Worm (Caenorhabditis elegans) whole organism, late embryonic: ENCODE results near the gene F35G12.5.

Source experiments
- C38D4.7 ChIP-seq: fragments of 200-800 bp; sonication (Bioruptor generic); optimal IDR thresholded peaks from 2 replicates; lab custom pipeline; 2018; ENCODE audit warnings: mild to moderate bottlenecking, missing genetic modification characterization, moderate library complexity, missing compliant biosample characterization
- K02D7.2 ChIP-seq: sonication (generic microtip); optimal IDR thresholded peaks from 2 replicates; lab custom pipeline; 2017; ENCODE audit warnings: mild to moderate bottlenecking, missing genetic modification characterization, missing compliant biosample characterization
- T23F11.4 ChIP-seq: fragments of 200-800 bp; sonication (Bioruptor generic); optimal IDR thresholded peaks from 2 replicates; lab custom pipeline; 2018; ENCODE audit warnings: mild to moderate bottlenecking, missing genetic modification characterization, missing compliant biosample characterization
- ahr-1 ChIP-seq: sonication (generic microtip); optimal IDR thresholded peaks from 2 replicates; lab custom pipeline; 2016; ENCODE audit warnings: missing genetic modification characterization, missing compliant biosample characterization
- ama-1 ChIP-seq: fragments of 150-350 bp; optimal IDR thresholded peaks from 2 replicates; lab custom pipeline; 2014
- ceh-14 ChIP-seq: sonication (generic microtip); optimal IDR thresholded peaks from 2 replicates; lab custom pipeline; 2016; ENCODE audit warnings: missing genotype, missing genetic modification characterization, missing compliant biosample characterization
- ceh-19 ChIP-seq: fragments of 200-800 bp; sonication (Bioruptor generic); optimal IDR thresholded peaks from 2 replicates; lab custom pipeline; 2018; ENCODE audit warnings: mild to moderate bottlenecking, missing genetic modification characterization, missing compliant biosample characterization
- ceh-31 ChIP-seq: sonication (generic microtip); optimal IDR thresholded peaks from 2 replicates; lab custom pipeline; 2016; ENCODE audit warnings: missing genetic modification characterization, missing compliant biosample characterization
- ceh-34 ChIP-seq: sonication (generic microtip); optimal IDR thresholded peaks from 2 replicates; lab custom pipeline; 2016; ENCODE audit warnings: mild to moderate bottlenecking, missing genetic modification characterization, missing compliant biosample characterization
- ceh-45 ChIP-seq: fragments of 200-800 bp; sonication (Bioruptor generic); IDR thresholded peaks from 2 replicates; pipeline ENCODE4 v1.3.6; 2022; ENCODE audit warnings: missing genetic modification reagents, missing genetic modification characterization, missing compliant biosample characterization
- ceh-9 ChIP-seq: sonication (generic microtip); optimal IDR thresholded peaks from 2 replicates; lab custom pipeline; 2016; ENCODE audit warnings: mild to moderate bottlenecking, missing genetic modification characterization, inconsistent platforms, missing compliant biosample characterization
- che-1 ChIP-seq: sonication (generic microtip); optimal IDR thresholded peaks from 2 replicates; lab custom pipeline; 2016; ENCODE audit warnings: mild to moderate bottlenecking, missing genetic modification characterization, missing compliant biosample characterization
- dmd-4 ChIP-seq: sonication (generic microtip); optimal IDR thresholded peaks from 2 replicates; lab custom pipeline; 2016; ENCODE audit warnings: borderline replicate concordance, missing genetic modification characterization, missing compliant biosample characterization
- dve-1 ChIP-seq: sonication (generic microtip); optimal IDR thresholded peaks from 2 replicates; lab custom pipeline; 2017; ENCODE audit warnings: antibody characterized with exemption, mild to moderate bottlenecking, missing genetic modification characterization, missing compliant biosample characterization
- elt-2 ChIP-seq: sonication (generic microtip); optimal IDR thresholded peaks from 2 replicates; lab custom pipeline; 2016; ENCODE audit warnings: missing genetic modification reagents, missing genetic modification characterization, missing compliant biosample characterization
- elt-4 ChIP-seq: sonication (generic microtip); optimal IDR thresholded peaks from 2 replicates; lab custom pipeline; 2016; ENCODE audit warnings: missing genetic modification characterization, missing compliant biosample characterization
- ets-4 ChIP-seq: sonication (generic microtip); optimal IDR thresholded peaks from 2 replicates; lab custom pipeline; 2016; ENCODE audit warnings: missing genetic modification characterization, missing compliant biosample characterization
- eyg-1 ChIP-seq: sonication (generic microtip); optimal IDR thresholded peaks from 2 replicates; lab custom pipeline; 2016; ENCODE audit warnings: missing genotype, missing genetic modification characterization, missing compliant biosample characterization
- fkh-6 ChIP-seq: sonication (generic microtip); optimal IDR thresholded peaks from 2 replicates; lab custom pipeline; 2016; ENCODE audit warnings: missing genetic modification characterization, missing compliant biosample characterization
- hlh-13 ChIP-seq: fragments of 200-800 bp; sonication (Bioruptor generic); optimal IDR thresholded peaks from 2 replicates; lab custom pipeline; 2018; ENCODE audit warnings: mild to moderate bottlenecking, missing genetic modification characterization, missing compliant biosample characterization
- hlh-8 ChIP-seq: sonication (generic microtip); optimal IDR thresholded peaks from 2 replicates; lab custom pipeline; 2016; ENCODE audit warnings: missing genotype, missing genetic modification characterization, missing compliant biosample characterization
- lim-6 ChIP-seq: sonication (generic microtip); optimal IDR thresholded peaks from 2 replicates; lab custom pipeline; 2016; ENCODE audit warnings: missing genetic modification characterization, missing compliant biosample characterization
- lin-11 ChIP-seq: fragments of 200-800 bp; sonication (Bioruptor generic); optimal IDR thresholded peaks from 2 replicates; lab custom pipeline; 2018; ENCODE audit warnings: mild to moderate bottlenecking, missing genetic modification characterization, missing compliant biosample characterization
- madf-2 ChIP-seq: sonication (generic microtip); optimal IDR thresholded peaks from 2 replicates; lab custom pipeline; 2017; ENCODE audit warnings: missing genetic modification characterization, missing compliant biosample characterization
- nfya-1 ChIP-seq: sonication (generic microtip); optimal IDR thresholded peaks from 2 replicates; lab custom pipeline; 2017; ENCODE audit warnings: missing genetic modification characterization, mild to moderate bottlenecking, missing compliant biosample characterization, antibody characterized with exemption, moderate library complexity
- npax-4 ChIP-seq: sonication (generic microtip); optimal IDR thresholded peaks from 2 replicates; lab custom pipeline; 2016; ENCODE audit warnings: missing genetic modification characterization, missing compliant biosample characterization
- odd-2 ChIP-seq: sonication (generic microtip); optimal IDR thresholded peaks from 2 replicates; lab custom pipeline; 2017; ENCODE audit warnings: antibody characterized with exemption, mild to moderate bottlenecking, missing genetic modification characterization, missing compliant biosample characterization
- pag-3 ChIP-seq: sonication (generic microtip); optimal IDR thresholded peaks from 2 replicates; lab custom pipeline; 2016; ENCODE audit warnings: missing compliant biosample characterization, missing genetic modification characterization, borderline replicate concordance
- pat-9 ChIP-seq: fragments of 200-800 bp; sonication (Bioruptor generic); optimal IDR thresholded peaks from 2 replicates; lab custom pipeline; 2018; ENCODE audit warnings: mild to moderate bottlenecking, missing genetic modification characterization, moderate library complexity, missing compliant biosample characterization
- pha-4 ChIP-seq: fragments of 150-350 bp; optimal IDR thresholded peaks from 2 replicates; lab custom pipeline; 2018; ENCODE audit warnings: missing biosample characterization, missing genetic modification reagents, missing genetic modification characterization
- rnt-1 ChIP-seq: sonication (generic microtip); optimal IDR thresholded peaks from 2 replicates; lab custom pipeline; 2016; ENCODE audit warnings: missing genetic modification characterization, missing compliant biosample characterization
- sdc-2 ChIP-seq: sonication (generic microtip); optimal IDR thresholded peaks from 2 replicates; lab custom pipeline; 2016; ENCODE audit warnings: missing genotype, missing genetic modification characterization, missing compliant biosample characterization
- sox-2 ChIP-seq: fragments of 200-800 bp; sonication (Bioruptor generic); IDR thresholded peaks from 2 replicates; pipeline ENCODE4 v1.3.6; 2022; ENCODE audit warnings: missing genetic modification reagents, missing genetic modification characterization, missing compliant biosample characterization
- tbx-2 ChIP-seq: sonication (generic microtip); optimal IDR thresholded peaks from 2 replicates; lab custom pipeline; 2016; ENCODE audit warnings: missing genetic modification characterization, missing compliant biosample characterization
- tbx-7 ChIP-seq: sonication (generic microtip); optimal IDR thresholded peaks from 2 replicates; lab custom pipeline; 2016; ENCODE audit warnings: missing genotype, missing genetic modification characterization, missing compliant biosample characterization
- unc-3 ChIP-seq, 2 experiments: fragments of 200-800 bp in 1 of 2; sonication (Bioruptor generic) in 1 of 2; sonication (generic microtip) in 1 of 2; conservative IDR thresholded peaks in 1 of 2; optimal IDR thresholded peaks in 1 of 2; 2 replicates each; pipeline versions ENCODE4 v1.3.6 to Lab custom; 2016 to 2022; ENCODE audit warnings: missing compliant biosample characterization in 2 of 2, missing genetic modification characterization in 2 of 2, missing genetic modification reagents in 1 of 2
- unc-55 ChIP-seq: sonication (generic microtip); optimal IDR thresholded peaks from 2 replicates; lab custom pipeline; 2017; ENCODE audit warnings: missing biosample characterization, missing genetic modification reagents, missing genetic modification characterization
- unc-86 ChIP-seq: sonication (generic microtip); optimal IDR thresholded peaks from 2 replicates; lab custom pipeline; 2016; ENCODE audit warnings: missing genetic modification characterization, missing compliant biosample characterization
- zip-5 ChIP-seq: sonication (generic microtip); optimal IDR thresholded peaks from 2 replicates; lab custom pipeline; 2016; ENCODE audit warnings: missing genetic modification characterization, missing compliant biosample characterization

Gene F35G12.5

DNA sequence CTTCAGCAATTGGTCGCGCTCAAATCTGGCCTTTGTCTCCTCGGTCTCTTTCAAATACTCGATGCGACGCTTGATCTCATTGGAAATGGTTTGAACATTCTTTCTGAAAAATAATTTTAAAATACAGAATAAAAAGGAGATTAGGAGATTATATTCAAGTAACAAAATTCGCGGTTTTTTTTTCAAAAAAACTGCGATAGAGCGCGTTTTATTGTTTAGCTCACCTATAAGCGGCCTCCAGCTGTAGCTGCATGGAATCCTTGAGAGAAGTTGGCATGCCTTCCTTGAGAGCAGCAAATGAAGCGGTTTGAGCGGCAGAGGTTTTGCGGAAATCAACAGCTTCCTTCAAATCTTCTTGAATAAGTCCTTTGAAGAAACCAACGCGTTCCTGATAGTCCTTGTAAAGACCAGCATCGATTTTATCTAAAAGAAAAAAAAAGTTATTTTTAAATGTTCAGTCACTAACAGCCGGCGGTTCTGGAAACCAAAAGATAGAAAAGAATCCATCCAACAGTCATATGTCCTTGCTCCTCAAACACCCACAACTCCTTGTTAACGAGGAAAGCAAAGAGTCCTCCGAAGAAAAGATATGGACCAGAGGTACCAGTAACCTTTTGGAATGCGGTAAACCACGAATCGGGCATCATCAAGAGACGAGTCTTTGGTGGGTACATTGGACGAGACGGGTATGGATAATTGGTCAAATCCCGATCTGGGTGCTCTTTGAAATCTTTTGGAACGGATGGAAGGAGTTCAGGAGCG lies 11.0 kb downstream of the F35G12.5 start:
- no peak for TF ChIP-seq che-1 (tag; lab: Kevin White, UChicago)
- TF ChIP-seq odd-2 (tag; lab: Kevin White, UChicago): no peak
- TF ChIP-seq pha-4 (tag; lab: Kevin White, UChicago): no peak
- TF ChIP-seq hlh-8 (tag; lab: Kevin White, UChicago): no peak
- no peak for TF ChIP-seq lim-6 (tag; lab: Kevin White, UChicago)
- TF ChIP-seq ceh-19 (GFP tag; lab: Kevin White, UChicago): no peak
- no peak for TF ChIP-seq unc-3 (GFP tag; conservative IDR thresholded peaks at IDR 0.05; lab: Robert Waterston, UW)
- no peak for TF ChIP-seq unc-3 (tag; optimal IDR thresholded peaks at IDR 0.05; lab: Kevin White, UChicago)
- TF ChIP-seq T23F11.4: no peak
- no peak for TF ChIP-seq ceh-34
- TF ChIP-seq ahr-1: no peak
- no peak for TF ChIP-seq eyg-1 (tag; lab: Kevin White, UChicago)
- no peak for TF ChIP-seq elt-4 (tag; lab: Kevin White, UChicago)
- TF ChIP-seq madf-2: no peak
- no peak for TF ChIP-seq C38D4.7
- TF ChIP-seq, all 69 proteins: peak for 0

DNA sequence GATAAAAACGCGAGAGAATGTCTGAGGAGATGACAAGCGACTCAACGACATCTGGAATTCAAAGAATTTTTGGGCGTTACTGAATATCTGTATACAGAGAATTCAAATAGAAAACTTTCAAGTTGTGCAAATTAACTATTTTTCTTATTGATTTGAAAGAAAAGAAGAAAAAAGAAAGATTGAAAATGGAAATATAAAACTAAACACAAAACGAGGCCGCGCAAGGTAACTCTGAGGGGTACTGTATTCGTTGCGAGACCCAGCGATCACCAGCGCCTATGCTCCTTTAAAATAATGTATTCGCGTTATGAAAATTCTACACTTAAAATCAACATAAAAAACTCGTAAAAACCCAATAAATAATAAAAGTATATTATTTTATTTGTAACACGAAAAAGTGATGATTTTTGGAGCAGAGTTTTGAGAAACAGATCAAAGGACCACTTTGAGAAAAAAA lies 11.9 kb downstream of the F35G12.5 start, which contains the start of gene asb-1:
Gene asb-1 (minus strand): TSS at position 51 of the 457 bp plus-strand sequence.
- TF ChIP-seq tbx-7 (tag; lab: Kevin White, UChicago) (no peak), npax-4 (tag; lab: Kevin White, UChicago) (no peak), fkh-6 (no peak), che-1 (tag; lab: Kevin White, UChicago) (no peak), elt-4 (tag; lab: Kevin White, UChicago) (no peak), K02D7.2 (tag; lab: Kevin White, UChicago) (no peak), ceh-9 (tag; lab: Kevin White, UChicago) (no peak), dve-1 (tag; lab: Kevin White, UChicago) (no peak), pat-9 (tag; lab: Kevin White, UChicago) (no peak), lim-6 (tag; lab: Kevin White, UChicago) (no peak), zip-5 (tag; lab: Kevin White, UChicago) (no peak), ceh-34 (no peak), tbx-2 (no peak), pag-3 (tag; lab: Kevin White, UChicago) (no peak), rnt-1 (no peak), unc-86 (tag; lab: Kevin White, UChicago) (no peak), nfya-1 (tag; lab: Kevin White, UChicago) (no peak), ceh-14 (tag; lab: Kevin White, UChicago) (no peak), ama-1 (lab: Kevin White, UChicago) (no peak), ceh-45 (GFP tag; lab: Robert Waterston, UW) (no peak)
- TF ChIP-seq, all 69 proteins: peak for 0

DNA sequence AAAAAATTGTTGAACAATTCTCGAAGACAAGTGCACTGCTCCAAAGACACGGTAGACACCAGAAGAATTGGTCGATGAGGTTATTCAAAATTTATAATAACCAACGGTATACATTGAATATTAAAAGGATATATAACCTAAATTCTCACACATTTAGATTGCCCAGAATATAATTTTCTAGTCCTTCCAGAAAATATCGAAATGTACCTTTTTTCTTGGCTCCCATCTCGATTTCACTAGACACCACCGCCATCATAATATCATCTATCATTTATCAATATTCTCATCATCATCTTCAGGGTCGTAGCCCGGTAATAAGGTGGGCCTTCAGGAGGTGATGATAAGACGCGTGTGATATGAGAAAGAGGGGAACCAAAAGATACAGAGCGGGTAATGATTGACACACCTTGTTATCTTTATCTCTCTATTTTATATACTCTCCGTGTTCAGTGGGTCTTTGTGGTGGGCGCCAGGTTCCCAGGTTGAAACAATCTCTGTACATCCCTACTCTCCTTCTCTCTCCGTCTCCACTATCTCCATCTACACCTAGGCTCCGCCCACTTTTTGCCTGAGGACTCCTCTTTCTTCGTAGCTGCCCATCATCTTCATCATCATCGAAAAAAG lies 16.3 kb downstream of the F35G12.5 start, which contains the start of gene mab-21:
Gene mab-21 (plus strand): TSS at position 615 of the 624 bp plus-strand sequence.
- TF ChIP-seq hlh-13 (GFP tag; lab: Kevin White, UChicago) (no peak), lin-11 (tag; lab: Kevin White, UChicago) (no peak), T23F11.4 (no peak), npax-4 (tag; lab: Kevin White, UChicago) (no peak), pat-9 (tag; lab: Kevin White, UChicago) (no peak), sdc-2 (tag; lab: Kevin White, UChicago) (no peak), eyg-1 (tag; lab: Kevin White, UChicago) (no peak), dmd-4 (tag; lab: Kevin White, UChicago) (no peak), tbx-2 (no peak), unc-55 (GFP tag; lab: Kevin White, UChicago) (peak; percentile 25), madf-2 (no peak), odd-2 (tag; lab: Kevin White, UChicago) (no peak), dve-1 (tag; lab: Kevin White, UChicago) (no peak), ets-4 (tag; lab: Kevin White, UChicago) (no peak), ceh-31 (no peak), elt-2 (peak; percentile 70), sox-2 (no peak)
